Worm (Caenorhabditis elegans) whole organism, mixed stage, embryonic: ENCODE results near the gene Y43F8C.11.

Experiments used
- M03D4.4 ChIP-seq: sonication (generic microtip); optimal IDR thresholded peaks from 2 replicates; lab custom pipeline; 2017; ENCODE audit warnings: mild to moderate bottlenecking, missing genetic modification characterization, missing compliant biosample characterization
- bed-3 ChIP-seq: fragments of 200-800 bp; sonication (Bioruptor generic); optimal IDR thresholded peaks from 3 replicates; lab custom pipeline; 2018; ENCODE audit warnings: mild to moderate bottlenecking, missing genetic modification characterization, moderate library complexity, missing compliant biosample characterization
- ceh-39 ChIP-seq: fragments of 150-350 bp; optimal IDR thresholded peaks from 2 replicates; lab custom pipeline; 2014; ENCODE audit warnings: missing biosample characterization, missing genetic modification characterization
- ceh-43 ChIP-seq: fragments of 200-800 bp; sonication (Bioruptor generic); optimal IDR thresholded peaks from 2 replicates; lab custom pipeline; 2018; ENCODE audit warnings: mild to moderate bottlenecking, missing genetic modification characterization, moderate library complexity, missing compliant biosample characterization
- ceh-83 ChIP-seq: fragments of 200-800 bp; sonication (Bioruptor generic); optimal IDR thresholded peaks from 2 replicates; lab custom pipeline; 2018; ENCODE audit warnings: mild to moderate bottlenecking, missing genetic modification characterization, missing compliant biosample characterization
- ces-1 ChIP-seq: fragments of 150-350 bp; optimal IDR thresholded peaks from 2 replicates; lab custom pipeline; 2014; ENCODE audit warnings: missing biosample characterization, missing genetic modification reagents, missing genetic modification characterization
- drap-1 ChIP-seq: fragments of 200-800 bp; sonication (Bioruptor generic); optimal IDR thresholded peaks from 3 replicates; lab custom pipeline; 2018; ENCODE audit warnings: mild to moderate bottlenecking, missing genetic modification characterization, missing compliant biosample characterization
- elt-3 ChIP-seq: fragments of 150-350 bp; optimal IDR thresholded peaks from 2 replicates; lab custom pipeline; 2014; ENCODE audit warnings: missing biosample characterization, missing genetic modification characterization
- flh-1 ChIP-seq: fragments of 200-800 bp; sonication (Bioruptor generic); optimal IDR thresholded peaks from 2 replicates; lab custom pipeline; 2018; ENCODE audit warnings: mild to moderate bottlenecking, missing genetic modification characterization, moderate library complexity, missing compliant biosample characterization
- ham-2 ChIP-seq: fragments of 200-800 bp; sonication (Bioruptor generic); optimal IDR thresholded peaks from 2 replicates; lab custom pipeline; 2018; ENCODE audit warnings: mild to moderate bottlenecking, missing genetic modification characterization, missing compliant biosample characterization
- hlh-1 ChIP-seq: fragments of 150-350 bp; optimal IDR thresholded peaks from 2 replicates; lab custom pipeline; 2014; ENCODE audit warnings: missing biosample characterization, missing genetic modification reagents, missing genetic modification characterization
- lin-13 ChIP-seq: fragments of 150-350 bp; optimal IDR thresholded peaks from 2 replicates; lab custom pipeline; 2014; ENCODE audit warnings: missing biosample characterization, missing genetic modification characterization
- lin-32 ChIP-seq: fragments of 200-800 bp; sonication (Bioruptor generic); optimal IDR thresholded peaks from 2 replicates; lab custom pipeline; 2018; ENCODE audit warnings: mild to moderate bottlenecking, missing genetic modification characterization, missing compliant biosample characterization
- lsy-2 ChIP-seq: fragments of 150-350 bp; optimal IDR thresholded peaks from 2 replicates; lab custom pipeline; 2014; ENCODE audit warnings: missing biosample characterization, missing genetic modification characterization
- mab-5 ChIP-seq: fragments of 150-350 bp; optimal IDR thresholded peaks from 2 replicates; lab custom pipeline; 2014; ENCODE audit warnings: missing biosample characterization, missing genetic modification characterization
- mep-1 ChIP-seq: fragments of 150-350 bp; optimal IDR thresholded peaks from 2 replicates; lab custom pipeline; 2017; ENCODE audit warnings: missing biosample characterization, missing genetic modification reagents, missing genetic modification characterization, inconsistent platforms
- mls-2 ChIP-seq: sonication (generic microtip); optimal IDR thresholded peaks from 2 replicates; lab custom pipeline; 2016; ENCODE audit warnings: mild to moderate bottlenecking, missing genetic modification characterization, moderate library complexity, missing compliant biosample characterization
- nhr-12 ChIP-seq: fragments of 150-350 bp; optimal IDR thresholded peaks from 2 replicates; lab custom pipeline; 2014; ENCODE audit warnings: missing biosample characterization, missing genetic modification characterization
- nhr-2 ChIP-seq: fragments of 150-350 bp; optimal IDR thresholded peaks from 2 replicates; lab custom pipeline; 2014; ENCODE audit warnings: missing biosample characterization, missing genetic modification characterization
- nhr-237 ChIP-seq: fragments of 150-350 bp; optimal IDR thresholded peaks from 2 replicates; lab custom pipeline; 2014; ENCODE audit warnings: missing biosample characterization, missing genetic modification characterization
- nhr-28 ChIP-seq: fragments of 150-350 bp; optimal IDR thresholded peaks from 2 replicates; lab custom pipeline; 2014; ENCODE audit warnings: missing biosample characterization, missing genetic modification characterization
- nhr-76 ChIP-seq: sonication (generic microtip); optimal IDR thresholded peaks from 2 replicates; lab custom pipeline; 2017; ENCODE audit warnings: missing biosample characterization, missing genetic modification characterization
- pha-4 ChIP-seq: fragments of 150-350 bp; optimal IDR thresholded peaks from 2 replicates; lab custom pipeline; 2018; ENCODE audit warnings: missing biosample characterization, missing genetic modification reagents, missing genetic modification characterization
- sem-2 ChIP-seq: fragments of 200-800 bp; sonication (Bioruptor generic); optimal IDR thresholded peaks from 2 replicates; lab custom pipeline; 2018; ENCODE audit warnings: mild to moderate bottlenecking, missing genetic modification characterization, missing compliant biosample characterization
- snpc-4 ChIP-seq: fragments of 150-350 bp; optimal IDR thresholded peaks from 2 replicates; lab custom pipeline; 2014; ENCODE audit warnings: missing biosample characterization, missing genetic modification characterization
- tbx-8 ChIP-seq: fragments of 200-800 bp; sonication (Bioruptor generic); optimal IDR thresholded peaks from 2 replicates; lab custom pipeline; 2018; ENCODE audit warnings: mild to moderate bottlenecking, missing genetic modification characterization, moderate library complexity, missing compliant biosample characterization
- unc-120 ChIP-seq: sonication (generic microtip); optimal IDR thresholded peaks from 2 replicates; lab custom pipeline; 2017; ENCODE audit warnings: missing genetic modification characterization, missing compliant biosample characterization; ENCODE audit not compliant: poor library complexity, severe bottlenecking
- unc-39 ChIP-seq: fragments of 150-350 bp; optimal IDR thresholded peaks from 2 replicates; lab custom pipeline; 2014; ENCODE audit warnings: missing biosample characterization, missing genetic modification characterization
- unc-62 ChIP-seq: fragments of 150-350 bp; optimal IDR thresholded peaks from 2 replicates; lab custom pipeline; 2014; ENCODE audit warnings: missing biosample characterization, missing genetic modification reagents, missing genetic modification characterization
- zip-8 ChIP-seq: fragments of 150-350 bp; optimal IDR thresholded peaks from 2 replicates; lab custom pipeline; 2014; ENCODE audit warnings: missing biosample characterization, missing genetic modification characterization

Y43F8C.11 gene

ce11 chrV:19643903-19644302 lies 26.2 kb upstream of the Y43F8C.11 start, which contains the start of the genes Y43F8C.7 and mrps-28:
Gene Y43F8C.7 (minus strand): TSS chrV:19644030.
Gene mrps-28 (plus strand): TSS chrV:19644239.
- TF ChIP-seq zip-8 (tag; lab: Kevin White, UChicago) (no peak), ceh-83 (GFP tag; lab: Kevin White, UChicago) (no peak), lsy-2 (tag; lab: Kevin White, UChicago) (peak; percentile 96), lin-13 (peak; percentile 48), ceh-39 (tag; lab: Kevin White, UChicago) (peak; percentile 83), ces-1 (GFP tag; lab: Kevin White, UChicago) (peak; percentile 82), M03D4.4 (no peak), unc-39 (no peak)

- TF ChIP-seq unc-120 (tag; lab: Kevin White, UChicago) (no peak), nhr-12 (no peak), bed-3 (GFP tag; lab: Kevin White, UChicago) (no peak)
Measured at ce11 chrV:19645572-19646155, 24.4 kb upstream of the Y43F8C.11 start, which contains the start of gene Y43F8C.9. Gene Y43F8C.9 (plus strand): TSS chrV:19646105.

DNA sequence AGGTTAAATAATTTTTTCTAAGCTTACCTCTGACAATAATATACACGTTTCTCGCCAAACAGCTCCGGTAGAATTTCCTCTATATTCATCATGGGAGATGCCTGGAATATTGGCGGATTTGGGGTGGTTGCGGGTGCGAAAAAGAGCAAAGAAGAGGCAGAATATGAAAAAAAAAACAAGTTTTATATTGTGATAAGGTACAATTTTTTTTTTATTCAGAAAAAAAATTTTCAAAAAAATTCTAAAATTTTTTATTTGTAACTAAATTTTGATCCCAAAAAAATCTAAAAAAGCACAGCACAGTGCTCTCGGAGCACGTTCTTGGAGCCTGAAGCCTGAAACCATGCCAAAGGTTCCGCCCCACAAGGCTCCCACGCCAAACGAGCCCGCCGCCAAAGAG lies 14.9 kb upstream of the Y43F8C.11 start, which contains the start of gene dmd-3:
Gene dmd-3 (minus strand): TSS at position 101 of the 400 bp plus-strand sequence.
- no peak for TF ChIP-seq snpc-4 (tag; lab: Kevin White, UChicago)
- TF ChIP-seq nhr-76 (tag; lab: Kevin White, UChicago): no peak
- no peak for TF ChIP-seq sem-2
- no peak for TF ChIP-seq nhr-28 (tag; lab: Kevin White, UChicago)
- no peak for TF ChIP-seq flh-1 (GFP tag; lab: Kevin White, UChicago)
- TF ChIP-seq nhr-237 (tag; lab: Kevin White, UChicago): no peak
- TF ChIP-seq nhr-2 (tag; lab: Kevin White, UChicago): no peak
- no peak for TF ChIP-seq drap-1 (GFP tag; lab: Kevin White, UChicago)
- no peak for TF ChIP-seq pha-4 (tag; lab: Kevin White, UChicago)
- TF ChIP-seq ceh-39 (tag; lab: Kevin White, UChicago): no peak
- no peak for TF ChIP-seq ham-2 (GFP tag; lab: Kevin White, UChicago)
- TF ChIP-seq lin-13: no peak
- TF ChIP-seq mep-1 (tag; lab: Kevin White, UChicago): no peak
- no peak for TF ChIP-seq zip-8 (tag; lab: Kevin White, UChicago)
- no peak for TF ChIP-seq bed-3 (GFP tag; lab: Kevin White, UChicago)
- TF ChIP-seq mls-2 (tag; lab: Kevin White, UChicago): no peak
- TF ChIP-seq mab-5 (tag; lab: Kevin White, UChicago): no peak
- TF ChIP-seq unc-120 (tag; lab: Kevin White, UChicago): no peak
- TF ChIP-seq M03D4.4: no peak
- TF ChIP-seq lin-32 (GFP tag; lab: Kevin White, UChicago): no peak
- TF ChIP-seq, all 35 proteins: peak for 0

DNA sequence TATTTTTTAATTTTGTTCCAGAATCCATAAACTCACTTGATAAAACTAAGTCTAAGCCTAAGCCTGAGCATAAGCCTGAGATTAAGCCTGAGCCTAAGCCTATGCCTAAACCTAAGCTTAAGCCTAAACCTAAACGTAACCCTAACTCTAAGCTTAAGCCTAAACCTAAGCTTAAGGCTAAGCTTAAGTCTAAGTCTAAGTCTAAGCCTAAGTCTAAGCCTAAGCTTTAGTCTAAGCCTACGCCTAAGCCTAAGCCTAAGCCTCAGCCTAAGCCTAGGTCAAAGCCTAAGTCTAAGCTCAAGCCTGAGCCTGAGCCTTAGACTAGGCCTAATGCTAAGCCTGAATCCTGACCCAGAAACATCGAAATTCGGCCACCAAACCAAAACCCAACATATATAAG lies 5.5 kb upstream of the Y43F8C.11 start:
- no peak for TF ChIP-seq mls-2 (tag; lab: Kevin White, UChicago)
- no peak for TF ChIP-seq flh-1 (GFP tag; lab: Kevin White, UChicago)
- TF ChIP-seq nhr-2 (tag; lab: Kevin White, UChicago): no peak
- no peak for TF ChIP-seq tbx-8 (GFP tag; lab: Kevin White, UChicago)
- TF ChIP-seq ceh-43 (GFP tag; lab: Kevin White, UChicago): no peak
- no peak for TF ChIP-seq bed-3 (GFP tag; lab: Kevin White, UChicago)
- TF ChIP-seq unc-62: no peak
- TF ChIP-seq unc-39: no peak
- TF ChIP-seq nhr-12: no peak
- no peak for TF ChIP-seq elt-3 (tag; lab: Kevin White, UChicago)
- no peak for TF ChIP-seq sem-2
- TF ChIP-seq mep-1 (tag; lab: Kevin White, UChicago): no peak
- TF ChIP-seq M03D4.4: no peak

DNA sequence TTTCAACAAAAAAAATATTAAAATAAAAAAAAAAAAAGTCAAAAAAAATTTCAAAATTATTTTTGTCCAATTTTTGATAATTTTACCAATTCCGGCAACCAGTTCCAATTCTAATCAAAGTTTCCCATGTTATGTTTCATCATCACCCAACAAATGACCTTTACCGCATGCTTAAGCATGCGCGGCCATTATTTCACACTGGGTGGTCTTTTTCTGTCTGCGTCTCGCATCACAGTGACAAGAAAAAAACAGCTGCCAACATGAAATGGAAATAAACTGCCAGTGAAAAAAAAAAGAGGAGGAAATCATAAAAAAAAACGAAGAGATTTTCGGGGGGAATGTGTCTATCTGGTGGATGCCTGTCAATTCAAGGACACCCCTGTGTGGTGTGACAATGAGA lies 3.8 kb upstream of the Y43F8C.11 start:
- TF ChIP-seq zip-8 (tag; lab: Kevin White, UChicago) (no peak), hlh-1 (tag; lab: Kevin White, UChicago) (peak; percentile 16)
